Fruit fly (Drosophila melanogaster) whole organism, embryonic: ENCODE results near the gene Ubi-p5E.
A peak's percentile ranks its signal among the peaks of the same experiment; 100 is the strongest.

Experiments used
- Asciz ChIP-seq: fragments of 200-800 bp; sonication (Bioruptor generic); optimal IDR thresholded peaks from 2 replicates; lab custom pipeline; 2017; ENCODE audit warnings: missing biosample characterization, mild to moderate bottlenecking, missing genetic modification characterization, missing genetic modification reagents
- Atf-2 ChIP-seq: fragments of 200-800 bp; sonication (Bioruptor generic); optimal IDR thresholded peaks from 2 replicates; lab custom pipeline; 2016; ENCODE audit warnings: missing biosample characterization, missing genetic modification characterization
- Atf3 ChIP-seq: fragments of 200-800 bp; sonication (Bioruptor generic); optimal IDR thresholded peaks from 3 replicates; lab custom pipeline; 2016; ENCODE audit warnings: missing biosample characterization, missing genetic modification characterization
- B-H1 ChIP-seq: fragments of 200-800 bp; sonication (Bioruptor generic); IDR thresholded peaks from 3 replicates; pipeline ENCODE4 v1.3.6; 2022; ENCODE audit warnings: missing biosample characterization, missing genetic modification characterization
- CG12219 ChIP-seq: fragments of 200-800 bp; sonication (Bioruptor generic); optimal IDR thresholded peaks from 3 replicates; lab custom pipeline; 2018; ENCODE audit warnings: missing biosample characterization, mild to moderate bottlenecking, missing genetic modification characterization
- CG12391 ChIP-seq: fragments of 200-800 bp; sonication (Bioruptor generic); optimal IDR thresholded peaks from 3 replicates; lab custom pipeline; 2018; ENCODE audit warnings: missing biosample characterization, mild to moderate bottlenecking, missing genetic modification characterization, moderate library complexity
- CG1602 ChIP-seq: fragments of 200-800 bp; sonication (Bioruptor generic); optimal IDR thresholded peaks from 3 replicates; lab custom pipeline; 2016; ENCODE audit warnings: missing biosample characterization, missing genetic modification characterization
- CG17385 ChIP-seq: fragments of 200-800 bp; sonication (Bioruptor generic); optimal IDR thresholded peaks from 3 replicates; lab custom pipeline; 2018; ENCODE audit warnings: missing biosample characterization, mild to moderate bottlenecking, missing genetic modification characterization
- CG18476 ChIP-seq: fragments of 200-800 bp; sonication (Bioruptor generic); optimal IDR thresholded peaks from 2 replicates; lab custom pipeline; 2016; ENCODE audit warnings: missing biosample characterization, mild to moderate bottlenecking, missing genetic modification characterization
- CG31441 ChIP-seq: fragments of 200-800 bp; sonication (Bioruptor generic); IDR thresholded peaks from 2 replicates; pipeline ENCODE4 v1.3.6; 2022; ENCODE audit warnings: missing biosample characterization, missing genetic modification characterization
- CG3163 ChIP-seq: fragments of 200-800 bp; sonication (Bioruptor generic); optimal IDR thresholded peaks from 3 replicates; lab custom pipeline; 2016; ENCODE audit warnings: missing biosample characterization, missing genetic modification characterization
- CG32532 ChIP-seq: fragments of 200-800 bp; sonication (Bioruptor generic); IDR thresholded peaks from 2 replicates; pipeline ENCODE4 v1.3.6; 2022; ENCODE audit warnings: missing biosample characterization, missing genetic modification characterization
- CG33213 ChIP-seq: fragments of 200-800 bp; sonication (Bioruptor generic); optimal IDR thresholded peaks from 3 replicates; lab custom pipeline; 2016; ENCODE audit warnings: missing biosample characterization, missing genetic modification characterization
- CG3838 ChIP-seq: fragments of 200-800 bp; sonication (Bioruptor generic); optimal IDR thresholded peaks from 3 replicates; lab custom pipeline; 2016; ENCODE audit warnings: missing biosample characterization, missing genetic modification characterization
- CG5180 ChIP-seq: fragments of 200-800 bp; sonication (Bioruptor generic); optimal IDR thresholded peaks from 3 replicates; lab custom pipeline; 2017; ENCODE audit warnings: missing biosample characterization, missing genetic modification characterization, mild to moderate bottlenecking, moderate library complexity, missing genetic modification reagents
- CG8089 ChIP-seq: fragments of 200-800 bp; sonication (Bioruptor generic); optimal IDR thresholded peaks from 3 replicates; lab custom pipeline; 2016; ENCODE audit warnings: missing biosample characterization, missing genetic modification characterization
- CG8281 ChIP-seq: fragments of 200-800 bp; sonication (Bioruptor generic); optimal IDR thresholded peaks from 2 replicates; lab custom pipeline; 2018; ENCODE audit warnings: missing biosample characterization, mild to moderate bottlenecking, missing genetic modification characterization, moderate library complexity
- CG8290 ChIP-seq, 3 experiments: fragments of 200-800 bp; sonication (Bioruptor generic); optimal IDR thresholded peaks; 2 replicates each; lab custom pipeline; 2016 to 2019; ENCODE audit warnings: missing biosample characterization in 3 of 3, missing genetic modification characterization in 3 of 3, mild to moderate bottlenecking in 2 of 3, moderate library complexity in 1 of 3
- CoRest ChIP-seq: fragments of 200-800 bp; sonication (Bioruptor generic); optimal IDR thresholded peaks from 3 replicates; lab custom pipeline; 2018; ENCODE audit warnings: missing biosample characterization, mild to moderate bottlenecking, missing genetic modification characterization, moderate library complexity
- D ChIP-seq, 2 experiments: fragments of 200-800 bp in 1 of 2; fragments of >200 bp in 1 of 2; sonication (Bioruptor generic) in 1 of 2; optimal IDR thresholded peaks; 2 replicates in 1 of 2; 3 replicates in 1 of 2; lab custom pipeline; 2017; ENCODE audit warnings: mild to moderate bottlenecking in 1 of 2, missing biosample characterization in 1 of 2, missing genetic modification characterization in 1 of 2, missing genetic modification reagents in 1 of 2
- Dek ChIP-seq: fragments of 200-800 bp; sonication (Bioruptor generic); optimal IDR thresholded peaks from 3 replicates; lab custom pipeline; 2019; ENCODE audit warnings: missing biosample characterization, mild to moderate bottlenecking, missing genetic modification characterization, moderate library complexity
- Dp ChIP-seq: fragments of 200-800 bp; sonication (Bioruptor generic); optimal IDR thresholded peaks from 2 replicates; lab custom pipeline; 2018; ENCODE audit warnings: missing biosample characterization, mild to moderate bottlenecking, missing genetic modification characterization, moderate library complexity
- Hmr ChIP-seq: fragments of 200-800 bp; sonication (Bioruptor generic); optimal IDR thresholded peaks from 3 replicates; lab custom pipeline; 2017; ENCODE audit warnings: mild to moderate bottlenecking, missing biosample characterization, missing genetic modification reagents, missing genetic modification characterization
- Jarid2 ChIP-seq: fragments of 200-800 bp; sonication (Bioruptor generic); optimal IDR thresholded peaks from 3 replicates; lab custom pipeline; 2017; ENCODE audit warnings: mild to moderate bottlenecking, missing biosample characterization, missing genetic modification reagents, missing genetic modification characterization
- MESR4 ChIP-seq: fragments of 200-800 bp; sonication (Bioruptor generic); optimal IDR thresholded peaks from 2 replicates; lab custom pipeline; 2018; ENCODE audit warnings: missing biosample characterization, mild to moderate bottlenecking, missing genetic modification characterization, moderate library complexity
- Mad ChIP-seq: fragments of 200-800 bp; sonication (Bioruptor generic); optimal IDR thresholded peaks from 2 replicates; lab custom pipeline; 2016; ENCODE audit warnings: missing biosample characterization, missing genetic modification characterization
- Ptx1 ChIP-seq: fragments of 200-800 bp; sonication (Bioruptor generic); IDR thresholded peaks from 2 replicates; pipeline ENCODE4 v1.3.6; 2022; ENCODE audit warnings: missing biosample characterization, missing genetic modification characterization
- abd-A ChIP-seq: fragments of 200-800 bp; sonication (Bioruptor generic); optimal IDR thresholded peaks from 3 replicates; lab custom pipeline; 2019; ENCODE audit warnings: missing biosample characterization, mild to moderate bottlenecking, missing genetic modification characterization, moderate library complexity
- amos ChIP-seq: fragments of 200-800 bp; sonication (Bioruptor generic); IDR thresholded peaks from 2 replicates; pipeline ENCODE4 v1.3.6; 2022; ENCODE audit warnings: missing biosample characterization, missing genetic modification characterization; ENCODE audit not compliant: partially characterized antibody
- cg ChIP-seq: fragments of 200-800 bp; sonication (Bioruptor generic); optimal IDR thresholded peaks from 3 replicates; lab custom pipeline; 2019; ENCODE audit warnings: missing biosample characterization, mild to moderate bottlenecking, missing genetic modification characterization, moderate library complexity
- chn ChIP-seq: fragments of 200-800 bp; sonication (Bioruptor generic); optimal IDR thresholded peaks from 2 replicates; lab custom pipeline; 2016; ENCODE audit warnings: missing biosample characterization, missing genetic modification characterization
- crp ChIP-seq, 2 experiments: fragments of 200-800 bp; sonication (Bioruptor generic); optimal IDR thresholded peaks; 2 replicates in 1 of 2; 3 replicates in 1 of 2; lab custom pipeline; 2017; ENCODE audit warnings: missing biosample characterization in 2 of 2, missing genetic modification characterization in 2 of 2, mild to moderate bottlenecking in 1 of 2, moderate library complexity in 1 of 2
- gro ChIP-seq: fragments of 200-800 bp; sonication (Bioruptor generic); optimal IDR thresholded peaks from 2 replicates; lab custom pipeline; 2016; ENCODE audit warnings: missing biosample characterization, missing genetic modification characterization
- ham ChIP-seq: fragments of 200-800 bp; sonication (Bioruptor generic); IDR thresholded peaks from 2 replicates; pipeline ENCODE4 v1.3.6; 2022; ENCODE audit warnings: missing biosample characterization, missing genetic modification characterization
- inv ChIP-seq: fragments of 200-800 bp; sonication (Bioruptor generic); IDR thresholded peaks from 2 replicates; pipeline ENCODE4 v1.3.6; 2022; ENCODE audit warnings: missing biosample characterization, missing genetic modification characterization; ENCODE audit not compliant: partially characterized antibody
- jing ChIP-seq: fragments of 200-800 bp; sonication (Bioruptor generic); optimal IDR thresholded peaks from 2 replicates; lab custom pipeline; 2018; ENCODE audit warnings: missing biosample characterization, mild to moderate bottlenecking, missing genetic modification characterization
- ken ChIP-seq: fragments of 200-800 bp; sonication (Bioruptor generic); IDR thresholded peaks from 3 replicates; pipeline ENCODE4 v1.3.6; 2022; ENCODE audit warnings: missing biosample characterization, missing genetic modification characterization
- knrl ChIP-seq: fragments of 200-800 bp; sonication (Bioruptor generic); IDR thresholded peaks from 3 replicates; pipeline ENCODE4 v1.3.6; 2022; ENCODE audit warnings: missing biosample characterization, missing genetic modification characterization; ENCODE audit not compliant: partially characterized antibody
- lola ChIP-seq, 3 experiments: fragments of >200 bp in 2 of 3; fragments of 200-800 bp in 1 of 3; sonication (Bioruptor generic) in 1 of 3; optimal IDR thresholded peaks; 2 replicates each; lab custom pipeline; 2017 to 2019; ENCODE audit warnings: missing biosample characterization in 3 of 3, missing genetic modification characterization in 3 of 3, mild to moderate bottlenecking in 1 of 3, moderate library complexity in 1 of 3
- mld ChIP-seq: fragments of 200-800 bp; sonication (Bioruptor generic); IDR thresholded peaks from 3 replicates; pipeline ENCODE4 v1.3.6; 2022; ENCODE audit warnings: missing biosample characterization, missing genetic modification characterization; ENCODE audit not compliant: partially characterized antibody
- peb ChIP-seq: fragments of 200-800 bp; sonication (Bioruptor generic); IDR thresholded peaks from 2 replicates; pipeline ENCODE4 v1.3.6; 2022; ENCODE audit warnings: missing biosample characterization, missing genetic modification characterization
- pho ChIP-seq: fragments of 200-800 bp; sonication (Bioruptor generic); optimal IDR thresholded peaks from 2 replicates; lab custom pipeline; 2016; ENCODE audit warnings: missing biosample characterization, missing genetic modification characterization
- pita ChIP-seq: fragments of 200-800 bp; sonication (Bioruptor generic); optimal IDR thresholded peaks from 2 replicates; lab custom pipeline; 2017; ENCODE audit warnings: missing biosample characterization, mild to moderate bottlenecking, missing genetic modification characterization
- pros ChIP-seq: fragments of 200-800 bp; sonication (Bioruptor generic); optimal IDR thresholded peaks from 3 replicates; lab custom pipeline; 2019; ENCODE audit warnings: missing biosample characterization, mild to moderate bottlenecking, missing genetic modification characterization, moderate library complexity
- ranshi ChIP-seq: fragments of 200-800 bp; sonication (Bioruptor generic); IDR thresholded peaks from 2 replicates; pipeline ENCODE4 v1.3.6; 2022; ENCODE audit warnings: missing biosample characterization, missing genetic modification characterization
- rib ChIP-seq: fragments of 200-800 bp; sonication (Bioruptor generic); IDR thresholded peaks from 2 replicates; pipeline ENCODE4 v1.3.6; 2022; ENCODE audit warnings: missing biosample characterization, missing genetic modification characterization
- slbo ChIP-seq: fragments of 200-800 bp; sonication (Bioruptor generic); IDR thresholded peaks from 2 replicates; pipeline ENCODE4 v1.3.6; 2022; ENCODE audit warnings: missing biosample characterization, missing genetic modification characterization
- wdn ChIP-seq: fragments of 200-800 bp; sonication (Bioruptor generic); IDR thresholded peaks from 2 replicates; pipeline ENCODE4 v1.3.6; 2022; ENCODE audit warnings: missing biosample characterization, missing genetic modification characterization

Ubi-p5E gene

dm6 chrX:6267187-6267711 lies 12.2 kb downstream of the Ubi-p5E start, which contains the start of gene schlank (continued):
- TF ChIP-seq CG5180 (GFP tag; lab: Kevin White, UChicago) = no peak
- no peak for TF ChIP-seq knrl (GFP tag; lab: Robert Waterston, UW)
- TF ChIP-seq mld (GFP tag; lab: Robert Waterston, UW) = no peak
- no peak for TF ChIP-seq CG3838 (GFP tag; lab: Kevin White, UChicago)
- TF ChIP-seq peb (GFP tag; lab: Robert Waterston, UW) = 0 out of 2 replicates have a peak, but pooled peaks have one; percentile 29
- peak; percentile 49 for TF ChIP-seq Atf-2
- peak; percentile 47 for TF ChIP-seq CG8089 (GFP tag; lab: Kevin White, UChicago)
- no peak for TF ChIP-seq Jarid2 (GFP tag; lab: Kevin White, UChicago)
- TF ChIP-seq CG17385 (GFP tag; lab: Kevin White, UChicago) = no peak
- TF ChIP-seq CG18476 = peak; percentile 31
- no peak for TF ChIP-seq CG31441
- peak; percentile 14 for TF ChIP-seq jing (GFP tag; lab: Kevin White, UChicago)
- no peak for TF ChIP-seq Atf3 (GFP tag; lab: Kevin White, UChicago)
- TF ChIP-seq Hmr (GFP tag; lab: Kevin White, UChicago) = no peak
- peak; percentile 40 for TF ChIP-seq CG12219 (GFP tag; lab: Kevin White, UChicago)
- TF ChIP-seq gro (GFP tag; lab: Kevin White, UChicago) = no peak
- TF ChIP-seq abd-A (tag; lab: Kevin White, UChicago) = no peak
- peak; percentile 35 for TF ChIP-seq Dek (tag; lab: Kevin White, UChicago)
- TF ChIP-seq wdn (GFP tag; lab: Robert Waterston, UW) = peak; percentile 56
- no peak for TF ChIP-seq pros
- TF ChIP-seq cg = no peak
- TF ChIP-seq rib = no peak
- no peak for TF ChIP-seq pita (GFP tag; lab: Kevin White, UChicago)
- no peak for TF ChIP-seq ham
- peak; percentile 77 for TF ChIP-seq Ptx1
- no peak for TF ChIP-seq Mad (GFP tag; lab: Kevin White, UChicago)
- peak; percentile 57; the same call in 1 of the 2 replicates for TF ChIP-seq ranshi (GFP tag; lab: Robert Waterston, UW)
- TF ChIP-seq Dp (GFP tag; lab: Kevin White, UChicago) = peak; percentile 30
- peak; percentile 68 for TF ChIP-seq CoRest (tag; lab: Kevin White, UChicago)
- TF ChIP-seq CG33213 (GFP tag; lab: Kevin White, UChicago) = peak; percentile 37
- no peak for TF ChIP-seq crp (GFP tag; optimal IDR thresholded peaks at IDR 0.05; lab: Kevin White, UChicago)
- TF ChIP-seq Asciz (GFP tag; lab: Kevin White, UChicago) = no peak
- peak; percentile 52 for TF ChIP-seq CG12391 (tag; lab: Kevin White, UChicago)
- TF ChIP-seq lola (GFP tag; optimal IDR thresholded peaks at IDR 0.05; lab: Kevin White, UChicago) = peak in 1 of 3 experiments; percentile 37
- peak; percentile 11; the same call in 1 of the 2 replicates for TF ChIP-seq amos (GFP tag; lab: Robert Waterston, UW)
- peak; percentile 56 for TF ChIP-seq pho (GFP tag; lab: Kevin White, UChicago)
- peak; percentile 46 for TF ChIP-seq CG8290 (GFP tag; optimal IDR thresholded peaks at IDR 0.05; lab: Kevin White, UChicago)
- TF ChIP-seq CG8290 (tag; optimal IDR thresholded peaks at IDR 0.05; lab: Kevin White, UChicago) = peak in 1 of 2 experiments; percentile 72
- TF ChIP-seq MESR4 (GFP tag; lab: Kevin White, UChicago) = no peak
- TF ChIP-seq inv (GFP tag; lab: Robert Waterston, UW) = no peak
- TF ChIP-seq CG32532 = peak; percentile 73
- peak; percentile 81 for TF ChIP-seq slbo (GFP tag; lab: Robert Waterston, UW)
- TF ChIP-seq ken (GFP tag; lab: Robert Waterston, UW) = peak; percentile 66
- no peak for TF ChIP-seq CG8281 (tag; lab: Kevin White, UChicago)
- peak; percentile 60 for TF ChIP-seq CG1602 (GFP tag; lab: Kevin White, UChicago)
- TF ChIP-seq CG3163 = peak; percentile 3
- TF ChIP-seq chn (GFP tag; lab: Kevin White, UChicago) = peak; percentile 62
- TF ChIP-seq D (optimal IDR thresholded peaks at IDR 0.05; lab: Kevin White, UChicago) = no peak
- TF ChIP-seq D (GFP tag; optimal IDR thresholded peaks at IDR 0.05; lab: Kevin White, UChicago) = no peak
- TF ChIP-seq B-H1 (GFP tag; lab: Robert Waterston, UW) = peak; percentile 37
